Worm (Caenorhabditis elegans): Measurements from ENCODE around the gene osta-3.

osta-3 gene

ce11 chrII:14811472-14811871 is 859 bp upstream of the osta-3 start (continued):
- TF ChIP-seq madf-5 (GFP tag; IDR thresholded peaks at IDR 0.05) (no peak), daf-19 (GFP tag; conservative IDR thresholded peaks at IDR 0.05) (no peak), nhr-41 (GFP tag; IDR thresholded peaks at IDR 0.05) (no peak), zag-1 (tag; optimal IDR thresholded peaks at IDR 0.05) (no peak), hif-1 (tag; optimal IDR thresholded peaks at IDR 0.05) (no peak), jun-1 (tag; optimal IDR thresholded peaks at IDR 0.05) (peak; percentile 36), mdt-29 (GFP tag; IDR thresholded peaks at IDR 0.05) (no peak), hmg-1.1 (GFP tag; IDR thresholded peaks at IDR 0.05) (no peak), F37D6.2 (tag; optimal IDR thresholded peaks at IDR 0.05) (no peak), dmd-6 (GFP tag; IDR thresholded peaks at IDR 0.05) (peak; percentile 71), lin-13 (GFP tag; optimal IDR thresholded peaks at IDR 0.05) (peak; percentile 20), daf-8 (GFP tag; IDR thresholded peaks at IDR 0.05) (no peak), lin-15B (tag; optimal IDR thresholded peaks at IDR 0.05) (no peak), mxl-2 (GFP tag; conservative IDR thresholded peaks at IDR 0.05) (no peak), rbr-2 (tag; optimal IDR thresholded peaks at IDR 0.05) (no peak), ama-1 (optimal IDR thresholded peaks at IDR 0.05) (no peak), nhr-76 (tag; optimal IDR thresholded peaks at IDR 0.05) (no peak), F10B5.3 (tag; optimal IDR thresholded peaks at IDR 0.05) (no peak), mes-2 (tag; optimal IDR thresholded peaks at IDR 0.05; ENCODE audit: poor library complexity, severe bottlenecking) (peak; percentile 16), hlh-11 (tag; optimal IDR thresholded peaks at IDR 0.05) (peak; percentile 79)

- peak; percentile 91 for TF ChIP-seq dmd-6 (GFP tag; IDR thresholded peaks at IDR 0.05)
- peak; percentile 89 for TF ChIP-seq nhr-28 (tag; optimal IDR thresholded peaks at IDR 0.05)
- TF ChIP-seq php-3 (GFP tag; IDR thresholded peaks at IDR 0.05) = peak; percentile 84
- peak; percentile 73 for TF ChIP-seq hlh-11 (tag; optimal IDR thresholded peaks at IDR 0.05)
- no peak for TF ChIP-seq nhr-76 (tag; optimal IDR thresholded peaks at IDR 0.05)
- TF ChIP-seq nhr-77 (tag; optimal IDR thresholded peaks at IDR 0.05) = peak; percentile 97
- TF ChIP-seq nhr-102 (tag; optimal IDR thresholded peaks at IDR 0.05) = peak; percentile 11
- no peak for TF ChIP-seq aly-2 (tag; optimal IDR thresholded peaks at IDR 0.05)
- TF ChIP-seq pqm-1 (tag; optimal IDR thresholded peaks at IDR 0.05) = peak; percentile 76
- no peak for TF ChIP-seq daf-16 (GFP tag; optimal IDR thresholded peaks at IDR 0.05)
- TF ChIP-seq daf-16 (tag; optimal IDR thresholded peaks at IDR 0.05) = peak; percentile 70
- TF ChIP-seq nhr-41 (GFP tag; IDR thresholded peaks at IDR 0.05) = peak; percentile 86; the same call in 1 of the 2 replicates
- no peak for TF ChIP-seq fkh-10 (GFP tag; optimal IDR thresholded peaks at IDR 0.05)
- no peak for TF ChIP-seq lim-7 (GFP tag; IDR thresholded peaks at IDR 0.05)
- TF ChIP-seq nhr-48 (tag; optimal IDR thresholded peaks at IDR 0.05) = no peak
- peak; percentile 71 for TF ChIP-seq dve-1 (tag; optimal IDR thresholded peaks at IDR 0.05; ENCODE audit: insufficient read depth)
Observed at ce11 chrII:14812661-14813060, 330 bp downstream of the osta-3 start.

ce11 chrII:14813106-14813505 is 775 bp downstream of the osta-3 start:
- TF ChIP-seq daf-8 (GFP tag; IDR thresholded peaks at IDR 0.05) (no peak), nhr-42 (GFP tag; IDR thresholded peaks at IDR 0.05) (no peak), aha-1 (tag) (peak; percentile 9), ceh-20 (GFP tag; IDR thresholded peaks at IDR 0.05) (no peak), Y48G9A.11 (GFP tag; IDR thresholded peaks at IDR 0.05) (peak; percentile 91), zag-1 (tag; optimal IDR thresholded peaks at IDR 0.05) (no peak), ceh-44 (GFP tag; IDR thresholded peaks at IDR 0.05) (no peak)

ce11 chrII:14814894-14815568 is 2.7 kb downstream of the osta-3 start, which contains the start of gene W01D2.1:
TSS of gene W01D2.1 (plus strand) at chrII:14815518.
- TF ChIP-seq ceh-32 (tag; optimal IDR thresholded peaks at IDR 0.05; ENCODE audit: poor library complexity) (no peak), zip-11 (GFP tag; IDR thresholded peaks at IDR 0.05) (no peak), Y5F2A.4 (GFP tag; optimal IDR thresholded peaks at IDR 0.05) (no peak), hmg-1.1 (GFP tag; IDR thresholded peaks at IDR 0.05) (peak; percentile 47; the same call in 1 of the 2 replicates), nhr-41 (GFP tag; IDR thresholded peaks at IDR 0.05) (no peak), zag-1 (tag; optimal IDR thresholded peaks at IDR 0.05) (no peak), Y105C5A.15 (GFP tag; IDR thresholded peaks at IDR 0.05) (no peak), ZK337.2 (GFP tag; IDR thresholded peaks at IDR 0.05) (no peak), nhr-77 (tag; optimal IDR thresholded peaks at IDR 0.05) (peak; percentile 75), tag-97 (GFP tag; IDR thresholded peaks at IDR 0.05) (no peak), lin-29 (GFP tag; IDR thresholded peaks at IDR 0.05) (no peak), nhr-42 (GFP tag; IDR thresholded peaks at IDR 0.05) (no peak), cey-2 (tag; optimal IDR thresholded peaks at IDR 0.05; ENCODE audit: borderline replicate concordance, insufficient read depth) (no peak), nhr-11 (tag; optimal IDR thresholded peaks at IDR 0.05) (peak; percentile 11)
